Worm (Caenorhabditis elegans) whole organism, young adult: Measurements from ENCODE around the gene spds-1.

ENCODE experiments used
- B0261.1 ChIP-seq: sonication (generic microtip); optimal IDR thresholded peaks from 2 replicates; lab custom pipeline; 2016; ENCODE audit warnings: mild to moderate bottlenecking, missing genetic modification characterization, moderate library complexity, missing compliant biosample characterization
- C17E4.6 ChIP-seq: fragments of 200-800 bp; sonication (Bioruptor generic); IDR thresholded peaks from 2 replicates; pipeline ENCODE4 v1.3.6; 2022; ENCODE audit warnings: missing genetic modification reagents, missing genetic modification characterization, missing compliant biosample characterization
- F33H1.4 ChIP-seq: fragments of 200-800 bp; sonication (Bioruptor generic); IDR thresholded peaks from 2 replicates; pipeline ENCODE4 v1.3.6; 2022; ENCODE audit warnings: missing genetic modification reagents, missing genetic modification characterization, missing compliant biosample characterization
- F39B2.1 ChIP-seq: fragments of 200-800 bp; sonication (Bioruptor generic); IDR thresholded peaks from 2 replicates; pipeline ENCODE4 v1.3.6; 2022; ENCODE audit warnings: missing genetic modification reagents, missing genetic modification characterization, missing compliant biosample characterization
- F55B11.4 ChIP-seq: sonication (generic microtip); optimal IDR thresholded peaks from 2 replicates; lab custom pipeline; 2016; ENCODE audit warnings: missing compliant biosample characterization, missing genetic modification characterization, borderline replicate concordance; ENCODE audit not compliant: insufficient read depth
- F57C9.4 ChIP-seq: sonication (generic microtip); optimal IDR thresholded peaks from 2 replicates; lab custom pipeline; 2017; ENCODE audit warnings: mild to moderate bottlenecking, missing genetic modification characterization, missing compliant biosample characterization
- K12H6.12 ChIP-seq: fragments of 200-800 bp; sonication (Bioruptor generic); optimal IDR thresholded peaks from 2 replicates; lab custom pipeline; 2018; ENCODE audit warnings: mild to moderate bottlenecking, missing genetic modification characterization, missing compliant biosample characterization
- T07F8.4 ChIP-seq: sonication (generic microtip); optimal IDR thresholded peaks from 2 replicates; lab custom pipeline; 2016; ENCODE audit warnings: mild to moderate bottlenecking, missing genetic modification characterization, moderate library complexity, missing compliant biosample characterization
- T26A5.8 ChIP-seq: sonication (generic microtip); optimal IDR thresholded peaks from 2 replicates; lab custom pipeline; 2016; ENCODE audit warnings: missing genetic modification characterization, missing compliant biosample characterization
- Y53G8AR.9 ChIP-seq: fragments of 200-800 bp; sonication (Bioruptor generic); conservative IDR thresholded peaks from 2 replicates; pipeline ENCODE4 v1.3.6; 2022; ENCODE audit warnings: missing genetic modification reagents, missing genetic modification characterization, missing compliant biosample characterization
- ZK185.1 ChIP-seq: sonication (generic microtip); optimal IDR thresholded peaks from 2 replicates; lab custom pipeline; 2016; ENCODE audit warnings: mild to moderate bottlenecking, missing genetic modification characterization, missing compliant biosample characterization; ENCODE audit not compliant: poor library complexity, severe bottlenecking
- akir-1 ChIP-seq: fragments of 200-800 bp; sonication (Bioruptor generic); optimal IDR thresholded peaks from 2 replicates; lab custom pipeline; 2018; ENCODE audit warnings: mild to moderate bottlenecking, missing genetic modification characterization, moderate library complexity, missing compliant biosample characterization
- aptf-3 ChIP-seq: fragments of 200-800 bp; sonication (Bioruptor generic); IDR thresholded peaks from 2 replicates; pipeline ENCODE4 v1.3.6; 2022; ENCODE audit warnings: missing genetic modification characterization, missing compliant biosample characterization
- athp-1 ChIP-seq: sonication (generic microtip); optimal IDR thresholded peaks from 2 replicates; lab custom pipeline; 2017; ENCODE audit warnings: mild to moderate bottlenecking, missing genetic modification characterization, missing compliant biosample characterization
- attf-3 ChIP-seq: fragments of 200-800 bp; sonication (Bioruptor generic); conservative IDR thresholded peaks from 2 replicates; pipeline ENCODE4 v1.3.6; 2022; ENCODE audit warnings: missing genetic modification reagents, missing genetic modification characterization, missing compliant biosample characterization
- attf-6 ChIP-seq: fragments of 200-800 bp; sonication (Bioruptor generic); IDR thresholded peaks from 2 replicates; pipeline ENCODE4 v1.3.6; 2022; ENCODE audit warnings: missing genetic modification reagents, missing genetic modification characterization, missing compliant biosample characterization
- cebp-1 ChIP-seq, 2 experiments: fragments of 200-800 bp in 1 of 2; sonication (Bioruptor generic) in 1 of 2; sonication (generic microtip) in 1 of 2; IDR thresholded peaks in 1 of 2; optimal IDR thresholded peaks in 1 of 2; 2 replicates each; pipeline versions ENCODE4 v1.3.6 to Lab custom; 2017 to 2022; ENCODE audit warnings: missing compliant biosample characterization in 2 of 2, missing genetic modification characterization in 2 of 2, mild to moderate bottlenecking in 1 of 2, missing genetic modification reagents in 1 of 2, moderate library complexity in 1 of 2
- ceh-91 ChIP-seq: fragments of 200-800 bp; sonication (Bioruptor generic); IDR thresholded peaks from 2 replicates; pipeline ENCODE4 v1.3.6; 2022; ENCODE audit warnings: missing genetic modification reagents, missing genetic modification characterization, missing compliant biosample characterization
- chd-7 ChIP-seq: sonication (generic microtip); optimal IDR thresholded peaks from 2 replicates; lab custom pipeline; 2016; ENCODE audit warnings: mild to moderate bottlenecking, missing genetic modification characterization, moderate library complexity, missing compliant biosample characterization
- dpff-1 ChIP-seq: sonication (generic microtip); optimal IDR thresholded peaks from 2 replicates; lab custom pipeline; 2017; ENCODE audit warnings: mild to moderate bottlenecking, missing genetic modification characterization, missing compliant biosample characterization
- egl-44 ChIP-seq: fragments of 200-800 bp; sonication (Bioruptor generic); IDR thresholded peaks from 2 replicates; pipeline ENCODE4 v1.3.6; 2022; ENCODE audit warnings: missing genetic modification reagents, missing genetic modification characterization, missing compliant biosample characterization
- lin-54 ChIP-seq: fragments of 200-800 bp; sonication (Bioruptor generic); optimal IDR thresholded peaks from 2 replicates; lab custom pipeline; 2018; ENCODE audit warnings: mild to moderate bottlenecking, missing genetic modification characterization, missing compliant biosample characterization
- madf-6 ChIP-seq: fragments of 200-800 bp; sonication (Bioruptor generic); IDR thresholded peaks from 2 replicates; pipeline ENCODE4 v1.3.6; 2022; ENCODE audit warnings: missing genetic modification reagents, missing genetic modification characterization, missing compliant biosample characterization
- mel-28 ChIP-seq: sonication (generic microtip); optimal IDR thresholded peaks from 2 replicates; lab custom pipeline; 2016; ENCODE audit warnings: borderline replicate concordance, mild to moderate bottlenecking, missing genetic modification characterization, missing compliant biosample characterization
- nfya-2 ChIP-seq: fragments of 200-800 bp; sonication (Bioruptor generic); IDR thresholded peaks from 2 replicates; pipeline ENCODE4 v1.3.6; 2022; ENCODE audit warnings: missing genetic modification reagents, missing genetic modification characterization, missing compliant biosample characterization
- nhr-179 ChIP-seq: sonication (generic microtip); optimal IDR thresholded peaks from 2 replicates; lab custom pipeline; 2016; ENCODE audit warnings: mild to moderate bottlenecking, missing genetic modification characterization, missing compliant biosample characterization
- nhr-27 ChIP-seq: fragments of 200-800 bp; sonication (Bioruptor generic); optimal IDR thresholded peaks from 2 replicates; lab custom pipeline; 2018; ENCODE audit warnings: mild to moderate bottlenecking, missing genetic modification characterization, moderate library complexity, missing compliant biosample characterization
- pbrm-1 ChIP-seq: fragments of 200-800 bp; sonication (Bioruptor generic); IDR thresholded peaks from 2 replicates; pipeline ENCODE4 v1.3.6; 2022; ENCODE audit warnings: missing genetic modification reagents, missing genetic modification characterization, missing compliant biosample characterization
- sea-2 ChIP-seq: fragments of 200-800 bp; sonication (Bioruptor generic); IDR thresholded peaks from 2 replicates; pipeline ENCODE4 v1.3.6; 2022; ENCODE audit warnings: missing genetic modification characterization, missing compliant biosample characterization
- somi-1 ChIP-seq: fragments of 200-800 bp; sonication (Bioruptor generic); optimal IDR thresholded peaks from 2 replicates; lab custom pipeline; 2018; ENCODE audit warnings: mild to moderate bottlenecking, missing genetic modification characterization, missing compliant biosample characterization
- tlf-1 ChIP-seq: fragments of 200-800 bp; sonication (Bioruptor generic); optimal IDR thresholded peaks from 2 replicates; lab custom pipeline; 2018; ENCODE audit warnings: mild to moderate bottlenecking, missing genetic modification characterization, missing compliant biosample characterization
- zfh-2 ChIP-seq: fragments of 200-800 bp; sonication (Bioruptor generic); conservative IDR thresholded peaks from 2 replicates; pipeline ENCODE4 v1.3.6; 2022; ENCODE audit warnings: missing genetic modification reagents, missing genetic modification characterization, missing compliant biosample characterization
- zim-3 ChIP-seq: sonication (generic microtip); optimal IDR thresholded peaks from 2 replicates; lab custom pipeline; 2017; ENCODE audit warnings: mild to moderate bottlenecking, missing genetic modification characterization, moderate library complexity, missing compliant biosample characterization
- ztf-28 ChIP-seq: fragments of 200-800 bp; sonication (Bioruptor generic); IDR thresholded peaks from 2 replicates; pipeline ENCODE4 v1.3.6; 2022; ENCODE audit warnings: missing genetic modification reagents, missing genetic modification characterization, missing compliant biosample characterization
- ztf-3 ChIP-seq: fragments of 200-800 bp; sonication (Bioruptor generic); optimal IDR thresholded peaks from 2 replicates; lab custom pipeline; 2018; ENCODE audit warnings: mild to moderate bottlenecking, missing genetic modification characterization, missing compliant biosample characterization

The spds-1 gene

DNA sequence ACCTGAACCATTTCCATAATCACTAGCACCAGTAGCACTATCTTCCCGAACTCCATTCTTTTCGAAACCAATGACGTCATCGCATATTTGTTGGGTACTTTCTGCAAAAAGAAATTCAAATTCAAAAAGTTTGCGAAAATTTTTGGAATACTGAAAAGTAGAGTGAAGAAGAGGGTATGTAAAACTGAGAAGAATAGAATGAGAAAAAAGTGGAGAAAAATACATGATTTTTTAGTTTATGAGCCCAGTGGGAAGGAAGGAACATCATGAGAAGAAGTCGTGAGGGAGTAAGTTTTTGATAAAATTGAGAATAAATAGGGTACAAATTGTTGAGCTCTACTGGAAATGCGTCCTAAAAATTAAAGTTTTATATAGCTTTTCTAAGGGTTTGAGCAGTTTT is 33.4 kb downstream of the spds-1 start, which contains the start of gene lgc-35:
Gene lgc-35 (minus strand): TSS at position 101 of the 400 bp plus-strand sequence.
- no peak for TF ChIP-seq nfya-2 (GFP tag; lab: Robert Waterston, UW)
- no peak for TF ChIP-seq attf-3
- no peak for TF ChIP-seq lin-54 (GFP tag; lab: Kevin White, UChicago)
- TF ChIP-seq cebp-1 (GFP tag; IDR thresholded peaks at IDR 0.05; lab: Robert Waterston, UW), result no peak
- TF ChIP-seq cebp-1 (tag; optimal IDR thresholded peaks at IDR 0.05; lab: Kevin White, UChicago), result no peak
- TF ChIP-seq athp-1 (tag; lab: Kevin White, UChicago), result no peak
- TF ChIP-seq zim-3 (tag; lab: Kevin White, UChicago), result no peak
- no peak for TF ChIP-seq ztf-3
- no peak for TF ChIP-seq T07F8.4 (tag; lab: Kevin White, UChicago)
- no peak for TF ChIP-seq F39B2.1 (GFP tag; lab: Robert Waterston, UW)
- TF ChIP-seq somi-1 (GFP tag; lab: Kevin White, UChicago), result no peak
- TF ChIP-seq, all 124 proteins: peak for 0

ce11 chrII:12847736-12848135 is 41.0 kb downstream of the spds-1 start, which contains the start of gene pes-10:
TSS of gene pes-10 (minus strand) at chrII:12847836.
- TF ChIP-seq madf-6 (no peak), tlf-1 (no peak), C17E4.6 (no peak), lin-54 (GFP tag; lab: Kevin White, UChicago) (no peak), egl-44 (no peak), aptf-3 (GFP tag; lab: Robert Waterston, UW) (no peak), ZK185.1 (tag; lab: Kevin White, UChicago) (no peak), Y53G8AR.9 (no peak), attf-6 (GFP tag; lab: Robert Waterston, UW) (no peak)

DNA sequence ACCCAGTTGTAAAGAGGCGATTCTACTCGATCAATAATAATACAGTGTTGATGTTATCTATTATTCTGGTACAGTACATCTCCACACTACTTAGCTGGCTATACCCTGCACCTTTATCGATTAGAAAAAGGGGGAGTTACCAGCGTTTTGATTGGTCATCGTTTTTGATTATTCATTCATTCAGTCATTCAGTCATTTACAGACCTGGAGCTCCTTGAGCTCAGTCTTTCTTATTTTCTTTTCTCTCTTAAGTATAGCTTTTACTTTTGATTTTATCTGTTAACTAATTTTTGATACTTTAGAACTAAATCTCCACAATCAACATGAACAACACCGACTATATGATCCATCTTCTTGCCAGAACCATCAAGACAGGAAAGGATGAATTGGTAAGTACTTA is 43.4 kb downstream of the spds-1 start, which contains the start of gene Y46G5A.28:
Gene Y46G5A.28 (plus strand): TSS at position 301 of the 400 bp plus-strand sequence.
- no peak for TF ChIP-seq T26A5.8 (tag; lab: Kevin White, UChicago)
- no peak for TF ChIP-seq F57C9.4 (tag; lab: Kevin White, UChicago)
- TF ChIP-seq akir-1, result no peak
- TF ChIP-seq mel-28 (tag; lab: Kevin White, UChicago), result no peak
- TF ChIP-seq sea-2 (GFP tag; lab: Robert Waterston, UW), result no peak
- TF ChIP-seq ZK185.1 (tag; lab: Kevin White, UChicago), result no peak
- TF ChIP-seq dpff-1 (tag; lab: Kevin White, UChicago), result no peak
- no peak for TF ChIP-seq zfh-2 (GFP tag; lab: Robert Waterston, UW)

DNA sequence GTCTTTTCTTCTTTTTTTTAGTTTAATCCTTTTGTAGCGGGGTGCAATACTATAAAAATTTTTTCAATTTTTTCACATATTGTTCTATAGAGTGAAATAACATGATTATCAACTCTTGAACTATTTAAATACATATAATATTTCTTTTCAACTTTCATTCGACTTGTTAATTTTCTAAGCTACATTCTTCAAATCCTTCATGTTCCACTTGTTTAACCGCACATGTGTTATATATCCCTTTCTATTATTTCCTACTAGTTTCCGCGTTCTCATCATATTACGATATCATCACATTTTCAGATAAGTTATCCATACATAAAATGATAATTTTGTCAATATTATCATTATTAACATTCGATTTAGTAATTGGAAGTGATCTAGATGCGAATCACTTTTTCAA is 49.2 kb downstream of the spds-1 start, which contains the start of gene Y46G5A.29:
Gene Y46G5A.29 (plus strand): TSS at position 301 of the 400 bp plus-strand sequence.
- TF ChIP-seq akir-1, result no peak
- TF ChIP-seq nhr-27 (tag; lab: Kevin White, UChicago), result no peak
- no peak for TF ChIP-seq F39B2.1 (GFP tag; lab: Robert Waterston, UW)
- TF ChIP-seq ceh-91, result no peak
- TF ChIP-seq ZK185.1 (tag; lab: Kevin White, UChicago), result no peak
- TF ChIP-seq B0261.1 (tag; lab: Kevin White, UChicago), result no peak
- TF ChIP-seq F55B11.4 (tag; lab: Kevin White, UChicago), result no peak
- no peak for TF ChIP-seq ztf-28 (GFP tag; lab: Robert Waterston, UW)
- no peak for TF ChIP-seq K12H6.12 (tag; lab: Kevin White, UChicago)
- TF ChIP-seq F33H1.4, result no peak
- no peak for TF ChIP-seq chd-7 (tag; lab: Kevin White, UChicago)
- TF ChIP-seq pbrm-1, result no peak
- no peak for TF ChIP-seq dpff-1 (tag; lab: Kevin White, UChicago)
- no peak for TF ChIP-seq nhr-179
- TF ChIP-seq, all 124 proteins: peak for 0
